Fruit fly (Drosophila melanogaster) Kc167 (cell line): ENCODE measurements around the gene Hf.

ENCODE experiments used
- Myc ChIP-seq: fragments of >200 bp; optimal IDR thresholded peaks from 2 replicates; lab custom pipeline; 2017; ENCODE audit warnings: missing external identifiers
- Sin3A ChIP-seq: fragments of >200 bp; optimal IDR thresholded peaks from 2 replicates; lab custom pipeline; 2018; ENCODE audit warnings: missing external identifiers
- h ChIP-seq: fragments of >200 bp; optimal IDR thresholded peaks from 3 replicates; lab custom pipeline; 2018; ENCODE audit warnings: missing external identifiers
- insv ChIP-seq: fragments of >200 bp; optimal IDR thresholded peaks from 3 replicates; lab custom pipeline; 2018; ENCODE audit warnings: missing external identifiers
- psq ChIP-seq: fragments of >200 bp; optimal IDR thresholded peaks from 2 replicates; lab custom pipeline; 2017; ENCODE audit warnings: missing external identifiers
- ttk ChIP-seq: sonication (Bioruptor generic); optimal IDR thresholded peaks from 2 replicates; lab custom pipeline; 2017; ENCODE audit warnings: missing external identifiers

Hf gene

DNA sequence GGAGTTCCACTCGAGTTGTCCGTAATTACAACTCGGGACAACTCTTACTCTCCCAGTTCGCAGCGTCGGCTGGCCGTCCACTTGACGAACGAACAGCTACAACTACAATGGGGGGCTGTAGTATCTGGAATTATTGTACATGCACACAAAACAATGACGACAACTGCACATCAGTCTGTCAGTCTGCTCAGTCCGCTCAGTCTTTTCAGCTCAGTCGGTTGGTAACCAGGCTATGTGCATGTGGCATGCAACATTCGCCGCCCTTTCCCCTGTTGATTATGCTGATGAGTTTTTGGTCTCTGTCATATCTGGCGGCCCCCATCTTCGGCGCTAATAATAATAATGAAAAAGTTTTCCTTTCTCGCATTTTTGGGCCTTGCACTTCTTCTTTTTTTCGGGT, 27.4 kb downstream of the Hf start:
- no peak for TF ChIP-seq ttk (lab: Kevin White, UChicago)
- no peak for TF ChIP-seq h
- TF ChIP-seq Myc, result no peak
- TF ChIP-seq psq (lab: Kevin White, UChicago), result no peak
- no peak for TF ChIP-seq insv
- no peak for TF ChIP-seq Sin3A (lab: Kevin White, UChicago)

DNA sequence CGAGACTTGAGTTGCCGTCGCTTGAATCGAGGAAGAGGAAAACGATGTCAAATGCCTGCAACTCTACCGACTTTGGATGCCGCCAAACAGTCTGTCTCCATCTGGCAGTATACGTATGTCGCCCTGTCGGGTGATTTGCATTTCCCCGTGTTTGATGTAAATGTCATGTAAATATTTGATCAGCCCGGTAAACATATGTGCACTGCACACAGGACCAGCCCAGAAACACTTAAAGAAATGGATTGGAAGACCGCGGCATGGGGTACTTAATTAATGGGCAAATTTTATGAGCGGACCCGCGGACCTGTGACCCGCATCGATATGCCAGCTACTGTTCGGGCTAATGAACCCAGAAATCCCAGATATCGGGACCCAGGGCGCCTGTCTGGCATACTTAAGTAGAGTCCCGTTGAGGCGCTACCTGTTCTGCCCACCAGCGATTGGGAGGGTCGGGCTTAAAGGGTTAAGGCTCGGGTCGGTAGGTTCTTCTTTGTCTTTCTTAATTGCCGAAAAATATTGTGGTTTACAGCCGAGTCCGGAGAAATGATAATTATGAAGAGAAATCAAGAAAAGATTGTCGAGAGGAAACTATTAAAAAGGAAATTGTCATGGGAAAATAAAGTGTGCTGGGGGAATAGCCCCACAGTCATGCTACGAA, 29.6 kb downstream of the Hf start:
- TF ChIP-seq Sin3A (lab: Kevin White, UChicago) (no peak), Myc (no peak), ttk (lab: Kevin White, UChicago) (no peak), insv (no peak), h (no peak), psq (lab: Kevin White, UChicago) (no peak)

DNA sequence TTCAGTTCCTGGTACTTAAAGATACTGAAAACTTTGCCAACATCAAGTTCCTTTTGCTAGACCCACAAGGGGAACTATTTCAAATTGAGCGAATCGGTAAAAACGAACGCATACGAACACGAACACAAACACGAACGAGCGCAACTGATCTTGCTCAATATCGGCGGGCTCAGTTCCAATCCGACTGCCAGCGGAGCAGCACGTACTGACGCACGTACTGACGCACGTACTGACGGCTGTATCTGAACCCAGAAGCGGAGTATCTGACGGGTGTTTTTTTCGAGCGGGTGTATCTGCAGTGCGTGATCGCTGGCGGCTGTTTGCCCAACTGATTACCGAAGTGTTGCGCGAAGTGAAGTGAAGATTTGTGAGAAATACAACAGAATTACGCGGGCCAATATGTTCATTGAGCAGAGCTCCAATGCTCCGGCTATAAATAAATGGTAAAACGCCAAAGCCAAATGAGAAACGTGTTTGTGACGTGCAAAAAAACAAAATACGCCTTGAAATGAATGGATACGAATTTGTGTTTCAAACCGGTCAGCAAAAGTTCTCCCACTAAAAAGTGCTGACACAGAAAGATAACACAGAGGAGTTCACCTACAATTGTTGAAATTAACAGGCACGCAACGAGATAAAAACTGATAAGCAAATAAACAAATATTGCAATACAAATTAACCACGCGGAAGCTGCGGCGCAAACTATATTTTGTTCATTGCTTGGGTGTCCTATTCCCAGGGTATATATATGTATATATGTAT, 32.2 kb downstream of the Hf start:
- TF ChIP-seq psq (lab: Kevin White, UChicago) (no peak), Sin3A (lab: Kevin White, UChicago) (no peak), insv (no peak), Myc (no peak), ttk (lab: Kevin White, UChicago) (no peak), h (no peak)

DNA sequence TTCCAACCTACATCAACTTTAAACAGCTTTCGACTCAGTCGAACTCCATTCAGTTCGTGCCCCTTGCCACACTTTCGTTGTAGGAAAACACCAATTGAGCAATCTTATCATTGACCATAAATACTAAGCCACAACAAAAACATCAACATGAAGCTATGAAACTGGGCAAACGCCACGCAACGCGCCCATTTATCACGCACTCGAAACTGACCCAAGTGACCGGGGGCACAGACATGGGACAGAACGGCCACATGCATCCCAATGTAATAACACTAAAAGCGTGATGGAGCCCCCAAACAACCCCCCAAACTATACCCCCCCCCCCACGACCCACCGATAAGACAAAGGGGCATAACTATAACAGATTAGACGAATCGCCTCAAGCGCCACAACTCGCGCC, 35.0 kb downstream of the Hf start:
- no peak for TF ChIP-seq Myc
- no peak for TF ChIP-seq h
- no peak for TF ChIP-seq psq (lab: Kevin White, UChicago)
- no peak for TF ChIP-seq Sin3A (lab: Kevin White, UChicago)
- TF ChIP-seq insv, result no peak
- TF ChIP-seq ttk (lab: Kevin White, UChicago), result no peak

DNA sequence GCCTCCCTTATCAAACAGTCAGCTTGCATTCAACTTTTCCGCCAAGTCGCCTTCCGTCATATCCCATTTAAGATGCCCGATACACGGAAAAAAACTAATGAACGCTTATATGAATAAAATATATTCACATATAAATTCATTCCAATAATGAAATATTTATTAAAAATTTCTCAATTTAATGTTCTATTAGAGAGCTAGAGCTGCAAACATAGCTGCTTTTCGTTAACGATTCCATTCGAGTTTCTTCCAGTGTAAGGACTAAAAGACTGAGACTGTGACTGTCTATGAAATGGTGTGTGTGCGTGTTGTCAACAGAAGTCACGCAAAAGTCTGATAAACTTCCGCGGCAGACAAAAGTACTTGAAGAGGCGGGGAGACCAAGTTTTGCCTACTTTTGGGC, 37.4 kb downstream of the Hf start:
- TF ChIP-seq psq (lab: Kevin White, UChicago) (no peak), insv (no peak), Myc (no peak), ttk (lab: Kevin White, UChicago) (no peak), Sin3A (lab: Kevin White, UChicago) (no peak), h (no peak)

DNA sequence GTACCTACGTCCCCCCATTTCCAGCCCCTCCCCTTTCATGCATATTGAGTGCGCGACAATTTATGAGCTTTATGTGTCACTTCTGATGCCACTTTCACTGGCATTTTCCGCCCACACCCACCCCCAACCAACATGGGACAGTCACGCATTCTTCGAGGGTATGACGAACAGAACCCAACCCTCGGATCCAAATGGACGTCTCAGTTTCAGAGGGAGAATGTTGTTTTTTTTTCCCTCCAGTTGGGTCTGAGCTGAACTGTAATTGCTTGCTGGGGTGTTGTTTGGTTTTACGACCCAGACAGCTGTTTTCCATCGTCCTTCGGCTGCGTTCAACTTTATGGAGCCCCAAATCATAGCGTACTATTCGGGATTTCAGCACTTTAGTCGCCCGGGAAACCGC, 43.7 kb downstream of the Hf start:
- TF ChIP-seq Myc (no peak), psq (lab: Kevin White, UChicago) (no peak), h (no peak), ttk (lab: Kevin White, UChicago) (no peak), Sin3A (lab: Kevin White, UChicago) (no peak), insv (no peak)

DNA sequence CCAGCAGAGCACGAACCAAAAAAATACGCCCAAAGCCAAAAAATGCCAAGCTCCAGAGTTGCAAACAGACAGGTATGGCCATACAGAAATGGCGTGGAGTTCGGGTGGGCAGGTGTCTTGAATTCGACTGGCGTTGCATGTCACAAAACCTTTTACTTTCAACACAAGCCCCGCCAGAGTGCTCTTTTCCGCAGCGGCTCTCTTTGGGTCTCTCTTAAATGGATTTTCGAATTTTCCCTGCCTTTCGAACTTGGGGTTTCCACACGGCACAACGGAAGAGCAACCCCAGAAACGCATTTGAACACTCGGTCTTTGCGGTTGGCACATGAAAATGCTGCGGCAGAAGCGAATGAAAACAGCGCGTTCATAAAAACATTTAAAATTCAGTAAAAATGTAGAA, 49.6 kb downstream of the Hf start:
- TF ChIP-seq psq (lab: Kevin White, UChicago) (no peak), Sin3A (lab: Kevin White, UChicago) (no peak), ttk (lab: Kevin White, UChicago) (no peak), Myc (no peak), h (no peak), insv (no peak)

DNA sequence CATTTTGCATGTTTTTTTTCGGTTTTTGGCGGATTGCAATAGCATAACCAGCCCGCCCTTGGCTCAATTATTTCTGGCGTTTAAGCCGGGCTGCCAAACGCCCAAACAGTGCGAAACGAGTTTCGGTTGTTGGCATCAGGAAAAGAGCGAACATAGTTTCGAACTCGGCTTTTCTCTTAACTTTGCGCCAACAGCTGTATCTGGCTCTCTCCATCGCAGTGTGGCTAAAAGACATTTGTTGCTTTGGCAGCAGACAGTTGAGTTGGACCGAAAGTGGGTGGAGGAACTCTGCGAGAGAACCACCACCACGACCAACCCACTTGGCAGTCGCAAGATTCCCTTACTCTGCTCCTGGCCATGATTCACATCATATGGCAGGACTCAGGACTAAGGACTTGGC, 50.5 kb downstream of the Hf start:
- TF ChIP-seq Myc (no peak), h (no peak), insv (no peak), psq (lab: Kevin White, UChicago) (no peak), Sin3A (lab: Kevin White, UChicago) (no peak), ttk (lab: Kevin White, UChicago) (no peak)
